Fruit fly (Drosophila melanogaster) whole organism, embryonic: Measurements from ENCODE around the gene CG31102.

Experiments used
- Atf-2 ChIP-seq: fragments of 200-800 bp; sonication (Bioruptor generic); optimal IDR thresholded peaks from 2 replicates; lab custom pipeline; 2016; ENCODE audit warnings: missing biosample characterization, missing genetic modification characterization
- Atf3 ChIP-seq: fragments of 200-800 bp; sonication (Bioruptor generic); optimal IDR thresholded peaks from 3 replicates; lab custom pipeline; 2016; ENCODE audit warnings: missing biosample characterization, missing genetic modification characterization
- C15 ChIP-seq: fragments of 200-800 bp; sonication (Bioruptor generic); IDR thresholded peaks from 3 replicates; pipeline ENCODE4 v1.3.6; 2022; ENCODE audit warnings: missing biosample characterization, missing genetic modification characterization
- CG1024 ChIP-seq: fragments of 200-800 bp; sonication (Bioruptor generic); IDR thresholded peaks from 2 replicates; pipeline ENCODE4 v1.3.6; 2022; ENCODE audit warnings: missing biosample characterization, missing genetic modification characterization
- CG10274 ChIP-seq: fragments of 200-800 bp; sonication (Bioruptor generic); optimal IDR thresholded peaks from 3 replicates; lab custom pipeline; 2017; ENCODE audit warnings: missing biosample characterization, mild to moderate bottlenecking, missing genetic modification characterization
- CG10321 ChIP-seq: fragments of 200-800 bp; sonication (Bioruptor generic); IDR thresholded peaks from 2 replicates; pipeline ENCODE4 v1.3.6; 2022; ENCODE audit warnings: missing biosample characterization, missing genetic modification characterization
- CG10654 ChIP-seq: fragments of 200-800 bp; sonication (Bioruptor generic); optimal IDR thresholded peaks from 2 replicates; lab custom pipeline; 2016; ENCODE audit warnings: missing biosample characterization, missing genetic modification characterization
- CG1233 ChIP-seq: fragments of 200-800 bp; sonication (Bioruptor generic); optimal IDR thresholded peaks from 4 replicates; lab custom pipeline; 2018; ENCODE audit warnings: missing biosample characterization, mild to moderate bottlenecking, missing genetic modification characterization
- CG13775 ChIP-seq: fragments of 200-800 bp; sonication (Bioruptor generic); optimal IDR thresholded peaks from 3 replicates; lab custom pipeline; 2017; ENCODE audit warnings: missing biosample characterization, mild to moderate bottlenecking, missing genetic modification characterization
- CG17328 ChIP-seq: fragments of 200-800 bp; sonication (Bioruptor generic); IDR thresholded peaks from 2 replicates; pipeline ENCODE4 v1.3.6; 2022; ENCODE audit warnings: missing biosample characterization, missing genetic modification characterization
- CG18476 ChIP-seq: fragments of 200-800 bp; sonication (Bioruptor generic); optimal IDR thresholded peaks from 2 replicates; lab custom pipeline; 2016; ENCODE audit warnings: missing biosample characterization, mild to moderate bottlenecking, missing genetic modification characterization
- CG18599 ChIP-seq: fragments of 200-800 bp; sonication (Bioruptor generic); optimal IDR thresholded peaks from 3 replicates; lab custom pipeline; 2017; ENCODE audit warnings: missing biosample characterization, missing genetic modification characterization, mild to moderate bottlenecking, moderate library complexity, missing genetic modification reagents
- CG2202 ChIP-seq: fragments of 200-800 bp; sonication (Bioruptor generic); optimal IDR thresholded peaks from 2 replicates; lab custom pipeline; 2018; ENCODE audit warnings: missing biosample characterization, mild to moderate bottlenecking, missing genetic modification characterization
- CG2678 ChIP-seq: fragments of 200-800 bp; sonication (Bioruptor generic); optimal IDR thresholded peaks from 3 replicates; lab custom pipeline; 2019; ENCODE audit warnings: missing biosample characterization, mild to moderate bottlenecking, missing genetic modification characterization, moderate library complexity
- CG3281 ChIP-seq: fragments of 200-800 bp; sonication (Bioruptor generic); optimal IDR thresholded peaks from 3 replicates; lab custom pipeline; 2017; ENCODE audit warnings: missing biosample characterization, mild to moderate bottlenecking, missing genetic modification characterization
- CG5245 ChIP-seq: fragments of 200-800 bp; sonication (Bioruptor generic); optimal IDR thresholded peaks from 3 replicates; lab custom pipeline; 2016; ENCODE audit warnings: missing biosample characterization, missing genetic modification characterization
- CG7839 ChIP-seq: fragments of 200-800 bp; sonication (Bioruptor generic); optimal IDR thresholded peaks from 3 replicates; lab custom pipeline; 2018; ENCODE audit warnings: missing biosample characterization, mild to moderate bottlenecking, missing genetic modification characterization, moderate library complexity
- CG8478 ChIP-seq: fragments of >200 bp; optimal IDR thresholded peaks from 2 replicates; lab custom pipeline; 2018
- CG9876 ChIP-seq: fragments of 200-800 bp; sonication (Bioruptor generic); optimal IDR thresholded peaks from 2 replicates; lab custom pipeline; 2016; ENCODE audit warnings: missing biosample characterization, missing genetic modification characterization
- Chrac-16 ChIP-seq: fragments of 200-800 bp; sonication (Bioruptor generic); optimal IDR thresholded peaks from 3 replicates; lab custom pipeline; 2016; ENCODE audit warnings: missing biosample characterization, missing genetic modification characterization
- Dad ChIP-seq: fragments of 200-800 bp; sonication (Bioruptor generic); optimal IDR thresholded peaks from 3 replicates; lab custom pipeline; 2016; ENCODE audit warnings: missing biosample characterization, missing genetic modification characterization
- Dek ChIP-seq: fragments of 200-800 bp; sonication (Bioruptor generic); optimal IDR thresholded peaks from 3 replicates; lab custom pipeline; 2019; ENCODE audit warnings: missing biosample characterization, mild to moderate bottlenecking, missing genetic modification characterization, moderate library complexity
- Drgx ChIP-seq: fragments of 200-800 bp; sonication (Bioruptor generic); IDR thresholded peaks from 2 replicates; pipeline ENCODE4 v1.3.6; 2022; ENCODE audit warnings: missing biosample characterization, missing genetic modification characterization
- E2f1 ChIP-seq: fragments of 200-800 bp; sonication (Bioruptor generic); IDR thresholded peaks from 2 replicates; pipeline ENCODE4 v1.3.6; 2022; ENCODE audit warnings: missing biosample characterization, missing genetic modification characterization
- Hand ChIP-seq: fragments of 200-800 bp; sonication (Bioruptor generic); optimal IDR thresholded peaks from 2 replicates; lab custom pipeline; 2017; ENCODE audit warnings: mild to moderate bottlenecking, missing biosample characterization, missing genetic modification reagents, missing genetic modification characterization
- Lhr ChIP-seq: fragments of 200-800 bp; sonication (Bioruptor generic); optimal IDR thresholded peaks from 3 replicates; lab custom pipeline; 2017; ENCODE audit warnings: mild to moderate bottlenecking, missing biosample characterization, missing genetic modification reagents, missing genetic modification characterization
- Lpt ChIP-seq: fragments of >200 bp; optimal IDR thresholded peaks from 2 replicates; lab custom pipeline; 2018; ENCODE audit warnings: missing biosample characterization, missing genetic modification characterization
- Max ChIP-seq: fragments of 200-800 bp; sonication (Bioruptor generic); optimal IDR thresholded peaks from 2 replicates; lab custom pipeline; 2016; ENCODE audit warnings: missing biosample characterization, mild to moderate bottlenecking, missing genetic modification characterization
- Myb ChIP-seq: fragments of 200-800 bp; sonication (Bioruptor generic); optimal IDR thresholded peaks from 2 replicates; lab custom pipeline; 2016; ENCODE audit warnings: missing biosample characterization, missing genetic modification characterization
- NFAT ChIP-seq: fragments of 200-800 bp; sonication (Bioruptor generic); IDR thresholded peaks from 2 replicates; pipeline ENCODE4 v1.3.6; 2022; ENCODE audit warnings: missing biosample characterization, missing genetic modification characterization
- Rfx ChIP-seq: fragments of 200-800 bp; sonication (Bioruptor generic); IDR thresholded peaks from 2 replicates; pipeline ENCODE4 v1.3.6; 2022; ENCODE audit warnings: missing biosample characterization, missing genetic modification characterization
- Ssrp ChIP-seq: fragments of 200-800 bp; sonication (Bioruptor generic); optimal IDR thresholded peaks from 2 replicates; lab custom pipeline; 2018; ENCODE audit warnings: missing biosample characterization, mild to moderate bottlenecking, missing genetic modification characterization, moderate library complexity
- ase ChIP-seq: fragments of 200-800 bp; sonication (Bioruptor generic); IDR thresholded peaks from 3 replicates; pipeline ENCODE4 v1.3.6; 2022; ENCODE audit warnings: missing biosample characterization, missing genetic modification characterization
- bab2 ChIP-seq: fragments of 200-800 bp; sonication (Bioruptor generic); optimal IDR thresholded peaks from 2 replicates; lab custom pipeline; 2016; ENCODE audit warnings: missing biosample characterization, missing genetic modification characterization
- bigmax ChIP-seq: fragments of 200-800 bp; sonication (Bioruptor generic); optimal IDR thresholded peaks from 2 replicates; lab custom pipeline; 2018; ENCODE audit warnings: missing biosample characterization, mild to moderate bottlenecking, missing genetic modification characterization
- caup ChIP-seq: fragments of 200-800 bp; sonication (Bioruptor generic); optimal IDR thresholded peaks from 3 replicates; lab custom pipeline; 2017; ENCODE audit warnings: missing biosample characterization, mild to moderate bottlenecking, missing genetic modification characterization, moderate library complexity; ENCODE audit not compliant: severe bottlenecking
- cg ChIP-seq: fragments of 200-800 bp; sonication (Bioruptor generic); optimal IDR thresholded peaks from 3 replicates; lab custom pipeline; 2019; ENCODE audit warnings: missing biosample characterization, mild to moderate bottlenecking, missing genetic modification characterization, moderate library complexity
- chn ChIP-seq: fragments of 200-800 bp; sonication (Bioruptor generic); optimal IDR thresholded peaks from 2 replicates; lab custom pipeline; 2016; ENCODE audit warnings: missing biosample characterization, missing genetic modification characterization
- danr ChIP-seq: fragments of 200-800 bp; sonication (Bioruptor generic); IDR thresholded peaks from 2 replicates; pipeline ENCODE4 v1.3.6; 2022; ENCODE audit warnings: missing biosample characterization, missing genetic modification characterization
- ind ChIP-seq: fragments of 200-800 bp; sonication (Bioruptor generic); optimal IDR thresholded peaks from 3 replicates; lab custom pipeline; 2016; ENCODE audit warnings: missing biosample characterization, missing genetic modification characterization
- insv ChIP-seq, 2 experiments: fragments of 200-800 bp; sonication (Bioruptor generic); optimal IDR thresholded peaks; 3 replicates each; lab custom pipeline; 2016 to 2018; ENCODE audit warnings: missing biosample characterization in 2 of 2, missing genetic modification characterization in 2 of 2
- ken ChIP-seq: fragments of 200-800 bp; sonication (Bioruptor generic); IDR thresholded peaks from 3 replicates; pipeline ENCODE4 v1.3.6; 2022; ENCODE audit warnings: missing biosample characterization, missing genetic modification characterization
- klu ChIP-seq: fragments of 200-800 bp; sonication (Bioruptor generic); IDR thresholded peaks from 2 replicates; pipeline ENCODE4 v1.3.6; 2022; ENCODE audit warnings: missing biosample characterization, missing genetic modification characterization
- kni ChIP-seq: fragments of 200-800 bp; sonication (Bioruptor generic); optimal IDR thresholded peaks from 3 replicates; lab custom pipeline; 2017; ENCODE audit warnings: mild to moderate bottlenecking, missing biosample characterization, missing genetic modification reagents, missing genetic modification characterization
- odd ChIP-seq: fragments of 200-800 bp; sonication (Bioruptor generic); optimal IDR thresholded peaks from 2 replicates; lab custom pipeline; 2017; ENCODE audit warnings: missing biosample characterization, mild to moderate bottlenecking, missing genetic modification characterization
- prd ChIP-seq, 3 experiments: fragments of >200 bp in 2 of 3; fragments of 200-800 bp in 1 of 3; sonication (Bioruptor generic) in 1 of 3; optimal IDR thresholded peaks in 2 of 3; IDR thresholded peaks in 1 of 3; 2 replicates in 2 of 3; 3 replicates in 1 of 3; pipeline versions ENCODE4 v1.3.6 to Lab custom; 2017 to 2022; ENCODE audit warnings: missing biosample characterization in 1 of 3, missing genetic modification characterization in 1 of 3
- sr ChIP-seq: fragments of 200-800 bp; sonication (Bioruptor generic); IDR thresholded peaks from 3 replicates; pipeline ENCODE4 v1.3.6; 2022; ENCODE audit warnings: missing biosample characterization, missing genetic modification characterization
- tna ChIP-seq: fragments of 200-800 bp; sonication (Bioruptor generic); IDR thresholded peaks from 2 replicates; pipeline ENCODE4 v1.3.6; 2022; ENCODE audit warnings: missing biosample characterization, missing genetic modification characterization; ENCODE audit not compliant: partially characterized antibody
- trh ChIP-seq: fragments of 200-800 bp; sonication (Bioruptor generic); optimal IDR thresholded peaks from 2 replicates; lab custom pipeline; 2016; ENCODE audit warnings: missing biosample characterization, missing genetic modification characterization
- zen2 ChIP-seq: fragments of 200-800 bp; sonication (Bioruptor generic); IDR thresholded peaks from 3 replicates; pipeline ENCODE4 v1.3.6; 2022; ENCODE audit warnings: missing biosample characterization, missing genetic modification characterization; ENCODE audit not compliant: partially characterized antibody

The CG31102 gene

dm6 chr3R:25258628-25259240 lies 36.7 kb downstream of the CG31102 start, which contains the start of gene CG11857 (continued):
- TF ChIP-seq E2f1: peak; percentile 99
- peak; percentile 98 for TF ChIP-seq CG5245 (GFP tag; lab: Kevin White, UChicago)
- TF ChIP-seq ken (GFP tag; lab: Robert Waterston, UW): peak; percentile 99
- TF ChIP-seq CG18476: peak; percentile 97
- TF ChIP-seq Atf-2 (GFP tag; lab: Kevin White, UChicago): peak; percentile 97
- peak; percentile 95 for TF ChIP-seq CG2202
- peak; percentile 95 for TF ChIP-seq CG1024 (GFP tag; lab: Robert Waterston, UW)
- TF ChIP-seq ind (GFP tag; lab: Kevin White, UChicago): peak; percentile 99
- peak; percentile 86 for TF ChIP-seq Hand (GFP tag; lab: Kevin White, UChicago)
- peak; percentile 98 for TF ChIP-seq bab2 (GFP tag; lab: Kevin White, UChicago)
- TF ChIP-seq zen2 (GFP tag; lab: Robert Waterston, UW): peak; percentile 99
- peak; percentile 99 for TF ChIP-seq Chrac-16 (GFP tag; lab: Kevin White, UChicago)
- peak; percentile 97 for TF ChIP-seq CG10654 (GFP tag; lab: Kevin White, UChicago)
- TF ChIP-seq insv (GFP tag; optimal IDR thresholded peaks at IDR 0.05; lab: Kevin White, UChicago): peak in 1 of 2 experiments; percentile 77
- TF ChIP-seq Atf3 (GFP tag; lab: Kevin White, UChicago): peak; percentile 98
- TF ChIP-seq Dad (GFP tag; lab: Kevin White, UChicago): peak; percentile 97
- TF ChIP-seq Lhr: peak; percentile 92
- TF ChIP-seq CG7839 (tag; lab: Kevin White, UChicago): peak; percentile 98
- peak; percentile 98 for TF ChIP-seq chn
- TF ChIP-seq bigmax (GFP tag; lab: Kevin White, UChicago): peak; percentile 60
- TF ChIP-seq klu (GFP tag; lab: Robert Waterston, UW): peak; percentile 99
- TF ChIP-seq CG10321: peak; percentile 83
- no peak for TF ChIP-seq Lpt (GFP tag; lab: Kevin White, UChicago)
- peak; percentile 98 for TF ChIP-seq CG2678 (tag; lab: Kevin White, UChicago)
- peak; percentile 89 for TF ChIP-seq Myb
- TF ChIP-seq CG9876: peak; percentile 96
- peak; percentile 98 for TF ChIP-seq Max (GFP tag; lab: Kevin White, UChicago)
- no peak for TF ChIP-seq cg (GFP tag; lab: Kevin White, UChicago)
- peak; percentile 97 for TF ChIP-seq trh (GFP tag; lab: Kevin White, UChicago)
- peak; percentile 98 for TF ChIP-seq CG1233
- TF ChIP-seq Drgx (GFP tag; lab: Robert Waterston, UW): peak; percentile 96
- TF ChIP-seq tna (GFP tag; lab: Robert Waterston, UW): peak; percentile 99
- TF ChIP-seq CG10274: peak; percentile 81
- TF ChIP-seq CG8478 (lab: Kevin White, UChicago): no peak
- peak; percentile 99 for TF ChIP-seq CG17328 (GFP tag; lab: Robert Waterston, UW)
- no peak for TF ChIP-seq prd (optimal IDR thresholded peaks at IDR 0.05; lab: Kevin White, UChicago)
- TF ChIP-seq prd (GFP tag; IDR thresholded peaks at IDR 0.05; lab: Robert Waterston, UW): peak; percentile 100
- peak; percentile 99 for TF ChIP-seq NFAT (GFP tag; lab: Robert Waterston, UW)
- peak; percentile 89 for TF ChIP-seq odd (GFP tag; lab: Kevin White, UChicago)
- TF ChIP-seq ase (GFP tag; lab: Robert Waterston, UW): peak; percentile 99
- peak; percentile 97 for TF ChIP-seq caup (GFP tag; lab: Kevin White, UChicago)
- peak; percentile 98 for TF ChIP-seq CG13775 (GFP tag; lab: Kevin White, UChicago)
- peak; percentile 99 for TF ChIP-seq Rfx (GFP tag; lab: Robert Waterston, UW)
- TF ChIP-seq sr (GFP tag; lab: Robert Waterston, UW): peak; percentile 87; the same call in 2 of the 3 replicates
- TF ChIP-seq C15 (GFP tag; lab: Robert Waterston, UW): peak; percentile 98
- TF ChIP-seq danr (GFP tag; lab: Robert Waterston, UW): peak; percentile 98
- peak; percentile 99 for TF ChIP-seq Ssrp
- peak; percentile 96 for TF ChIP-seq CG3281 (GFP tag; lab: Kevin White, UChicago)
- TF ChIP-seq CG18599: peak; percentile 97
- peak; percentile 98 for TF ChIP-seq Dek (tag; lab: Kevin White, UChicago)
- peak; percentile 88 for TF ChIP-seq kni (GFP tag; lab: Kevin White, UChicago)
